Worm (Caenorhabditis elegans): ENCODE results near the gene lsy-2.

Gene lsy-2

ce11 chrX:2058498-2059349, 30.8 kb upstream of the lsy-2 start:
- TF ChIP-seq nhr-19 (GFP tag; conservative IDR thresholded peaks at IDR 0.05), result 0 out of 2 replicates have a peak, but pooled peaks have one; percentile 4

ce11 chrX:2064730-2065129, 24.8 kb upstream of the lsy-2 start, which contains the start of gene F49H12.7:
F49H12.7 (plus strand) TSS chrX:2065030.
- TF ChIP-seq elt-3 (tag; optimal IDR thresholded peaks at IDR 0.05) (no peak), pax-3 (tag; optimal IDR thresholded peaks at IDR 0.05) (peak; percentile 50)

- TF ChIP-seq lin-35 (GFP tag; optimal IDR thresholded peaks at IDR 0.05), result peak in 1 of 2 experiments; percentile 35
- TF ChIP-seq ceh-63 (GFP tag; optimal IDR thresholded peaks at IDR 0.05), result no peak
- no peak for TF ChIP-seq hlh-4 (tag; optimal IDR thresholded peaks at IDR 0.05)
- no peak for TF ChIP-seq nhr-76 (tag; optimal IDR thresholded peaks at IDR 0.05)
- TF ChIP-seq elt-2 (tag; optimal IDR thresholded peaks at IDR 0.05), result peak; percentile 50
- no peak for TF ChIP-seq hpl-2 (GFP tag; optimal IDR thresholded peaks at IDR 0.05)
- no peak for TF ChIP-seq sox-4 (tag; optimal IDR thresholded peaks at IDR 0.05)
- TF ChIP-seq fkh-8 (tag; optimal IDR thresholded peaks at IDR 0.05), result no peak
- TF ChIP-seq pax-3 (tag; optimal IDR thresholded peaks at IDR 0.05), result no peak
- TF ChIP-seq hlh-17 (GFP tag; optimal IDR thresholded peaks at IDR 0.05; ENCODE audit: borderline replicate concordance), result no peak
- TF ChIP-seq F16B12.6 (tag; optimal IDR thresholded peaks at IDR 0.05), result no peak
Observed at ce11 chrX:2068294-2068693, 21.2 kb upstream of the lsy-2 start.

- TF ChIP-seq efl-1 (optimal IDR thresholded peaks at IDR 0.05) (no peak), efl-1 (GFP tag; optimal IDR thresholded peaks at IDR 0.05 in 1 of 2) (peak in 1 of 2 experiments; percentile 61), elt-2 (tag; optimal IDR thresholded peaks at IDR 0.05) (peak; percentile 19), lir-3 (tag; optimal IDR thresholded peaks at IDR 0.05; ENCODE audit: poor library complexity) (no peak), C34B4.2 (tag; optimal IDR thresholded peaks at IDR 0.05) (no peak), xbp-1 (tag; optimal IDR thresholded peaks at IDR 0.05) (no peak), ceh-63 (GFP tag; optimal IDR thresholded peaks at IDR 0.05) (no peak), rnt-1 (tag; optimal IDR thresholded peaks at IDR 0.05) (peak; percentile 25), ceh-88 (GFP tag; IDR thresholded peaks at IDR 0.05) (no peak), aly-2 (tag; optimal IDR thresholded peaks at IDR 0.05) (no peak), C16A3.4 (tag; optimal IDR thresholded peaks at IDR 0.05) (no peak), efl-3 (GFP tag; optimal IDR thresholded peaks at IDR 0.05) (no peak), lin-39 (tag; optimal IDR thresholded peaks at IDR 0.05) (no peak), elt-3 (tag; optimal IDR thresholded peaks at IDR 0.05) (no peak), fkh-4 (tag; optimal IDR thresholded peaks at IDR 0.05; ENCODE audit: borderline replicate concordance) (no peak), egl-13 (tag; optimal IDR thresholded peaks at IDR 0.05) (no peak), ets-5 (GFP tag; IDR thresholded peaks at IDR 0.05) (no peak), lin-13 (GFP tag; optimal IDR thresholded peaks at IDR 0.05) (no peak), zip-4 (GFP tag; optimal IDR thresholded peaks at IDR 0.05) (no peak), nhr-77 (tag; optimal IDR thresholded peaks at IDR 0.05) (no peak), nhr-12 (tag; optimal IDR thresholded peaks at IDR 0.05) (no peak), mep-1 (tag; optimal IDR thresholded peaks at IDR 0.05) (no peak), aha-1 (tag; optimal IDR thresholded peaks at IDR 0.05) (no peak)
Observed at ce11 chrX:2070418-2070996, 19.0 kb upstream of the lsy-2 start, which contains the start of gene acl-4. acl-4 (minus strand) TSS chrX:2070444.

Data from whole organism, L1 larva.